Worm (Caenorhabditis elegans) whole organism, L2 larva: Measurements from ENCODE around the gene Y48A6B.7.

Source experiments
- dmd-4 ChIP-seq: sonication (generic microtip); optimal IDR thresholded peaks from 2 replicates; lab custom pipeline; 2017; ENCODE audit warnings: missing biosample characterization, missing genetic modification characterization
- mdl-1 ChIP-seq, 2 experiments: fragments of 150-350 bp in 1 of 2; sonication (generic microtip) in 1 of 2; optimal IDR thresholded peaks; 2 replicates each; lab custom pipeline; 2017; ENCODE audit warnings: missing biosample characterization in 2 of 2, missing genetic modification characterization in 2 of 2
- nhr-23 ChIP-seq: fragments of 150-350 bp; optimal IDR thresholded peaks from 2 replicates; lab custom pipeline; 2014; ENCODE audit warnings: missing biosample characterization, missing genetic modification reagents, missing genetic modification characterization
- nhr-77 ChIP-seq: fragments of 150-350 bp; optimal IDR thresholded peaks from 2 replicates; lab custom pipeline; 2014; ENCODE audit warnings: missing biosample characterization, missing genetic modification characterization
- zag-1 ChIP-seq: fragments of 150-350 bp; optimal IDR thresholded peaks from 2 replicates; lab custom pipeline; 2014; ENCODE audit warnings: missing biosample characterization, missing genetic modification characterization
- ztf-11 ChIP-seq: sonication (generic microtip); optimal IDR thresholded peaks from 2 replicates; lab custom pipeline; 2017; ENCODE audit warnings: missing biosample characterization, missing genetic modification characterization

DNA sequence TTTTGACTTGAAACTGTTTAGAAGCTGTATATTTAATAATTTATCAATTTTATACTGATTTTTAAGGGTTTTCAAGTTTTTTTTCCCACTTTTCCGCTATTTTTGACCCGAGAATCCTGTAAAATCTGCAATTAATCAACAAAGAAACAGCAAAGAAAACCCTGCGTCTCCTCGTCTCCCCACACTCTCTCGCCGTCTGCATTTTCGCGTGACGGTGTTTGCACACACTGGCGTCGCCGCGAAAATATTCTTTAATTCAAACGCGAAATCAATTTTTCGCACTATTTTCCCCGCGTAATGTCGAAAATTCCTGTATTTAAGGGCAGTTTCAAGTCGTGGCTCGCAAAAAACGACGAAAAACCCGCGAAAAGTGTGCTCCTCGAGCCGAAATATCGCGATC is 36.9 kb upstream of the Y48A6B.7 start, which contains the start of gene rsa-2:
- TF ChIP-seq nhr-23 (tag; lab: Kevin White, UChicago) = no peak
- no peak for TF ChIP-seq zag-1 (tag; lab: Kevin White, UChicago)
- no peak for TF ChIP-seq nhr-77 (tag; lab: Kevin White, UChicago)
- no peak for TF ChIP-seq dmd-4 (tag; lab: Kevin White, UChicago)
- no peak for TF ChIP-seq ztf-11
- TF ChIP-seq mdl-1 (tag; optimal IDR thresholded peaks at IDR 0.05; lab: Kevin White, UChicago) = no peak
